Worm (Caenorhabditis elegans) whole organism, L2 larva: ENCODE measurements around the gene glb-30.

Experiments
- F13H6.1 ChIP-seq: sonication (generic microtip); optimal IDR thresholded peaks from 2 replicates; lab custom pipeline; 2016; ENCODE audit warnings: missing genetic modification characterization, missing compliant biosample characterization
- ceh-82 ChIP-seq: fragments of 150-350 bp; optimal IDR thresholded peaks from 2 replicates; lab custom pipeline; 2014; ENCODE audit warnings: missing biosample characterization, missing genetic modification characterization
- lsy-2 ChIP-seq, 2 experiments: fragments of 150-350 bp in 1 of 2; sonication (generic microtip) in 1 of 2; optimal IDR thresholded peaks; 2 replicates each; lab custom pipeline; 2014 to 2017; ENCODE audit warnings: missing biosample characterization in 2 of 2, missing genetic modification characterization in 2 of 2
- nhr-25 ChIP-seq: fragments of 150-350 bp; sonication (generic microtip); optimal IDR thresholded peaks from 3 replicates; lab custom pipeline; 2014; ENCODE audit warnings: missing biosample characterization, missing genetic modification characterization
- unc-62 ChIP-seq: fragments of 150-350 bp; optimal IDR thresholded peaks from 2 replicates; lab custom pipeline; 2014; ENCODE audit warnings: missing biosample characterization, missing genetic modification reagents, missing genetic modification characterization
- ztf-4 ChIP-seq: fragments of 150-350 bp; optimal IDR thresholded peaks from 2 replicates; lab custom pipeline; 2014; ENCODE audit warnings: missing biosample characterization, missing genetic modification characterization

DNA sequence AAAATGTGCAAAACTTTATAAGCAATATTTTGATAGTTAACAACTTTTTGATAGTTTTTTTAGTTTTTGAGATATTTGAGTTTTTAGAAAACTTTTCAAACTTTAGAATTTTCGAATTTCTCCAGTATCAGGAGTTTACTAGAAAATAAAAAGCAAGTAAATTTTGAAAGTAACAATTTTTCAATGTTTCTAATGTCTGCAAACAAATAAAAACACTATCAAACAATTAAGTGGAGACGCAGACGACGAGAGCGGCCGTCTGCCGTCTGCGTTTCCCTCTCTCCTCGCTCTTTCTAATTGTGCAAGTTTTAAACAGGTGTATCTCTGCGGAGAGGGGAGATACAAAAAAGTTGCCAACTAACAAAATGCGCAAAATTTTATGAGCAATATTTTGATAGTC, 15.5 kb downstream of the glb-30 start:
- TF ChIP-seq F13H6.1 (tag; lab: Kevin White, UChicago) (no peak), unc-62 (GFP tag; lab: Kevin White, UChicago) (no peak), lsy-2 (tag; optimal IDR thresholded peaks at IDR 0.05; lab: Kevin White, UChicago) (no peak), nhr-25 (tag; lab: Kevin White, UChicago) (no peak), ztf-4 (tag; lab: Kevin White, UChicago) (no peak), ceh-82 (tag; lab: Kevin White, UChicago) (no peak)
